Worm (Caenorhabditis elegans): ENCODE results near the gene oac-23.

oac-23 gene

ce11 chrIV:3876955-3877354, 4.3 kb upstream of the oac-23 start:
- TF ChIP-seq nfya-1 (tag; optimal IDR thresholded peaks at IDR 0.05; ENCODE audit: insufficient read depth): no peak
- no peak for TF ChIP-seq ztf-11 (tag; optimal IDR thresholded peaks at IDR 0.05)
- no peak for TF ChIP-seq egl-5 (tag; optimal IDR thresholded peaks at IDR 0.05)
- no peak for TF ChIP-seq nhr-11 (tag; optimal IDR thresholded peaks at IDR 0.05)
- TF ChIP-seq sea-2 (GFP tag; optimal IDR thresholded peaks at IDR 0.05): no peak
- TF ChIP-seq nhr-237 (tag; optimal IDR thresholded peaks at IDR 0.05): no peak
- no peak for TF ChIP-seq fkh-10 (GFP tag; optimal IDR thresholded peaks at IDR 0.05)
- TF ChIP-seq nhr-43 (tag; optimal IDR thresholded peaks at IDR 0.05; ENCODE audit: poor library complexity, severe bottlenecking): no peak
- no peak for TF ChIP-seq snpc-4 (tag; optimal IDR thresholded peaks at IDR 0.05)
- no peak for TF ChIP-seq nhr-28 (tag; optimal IDR thresholded peaks at IDR 0.05)
- no peak for TF ChIP-seq hmg-11 (tag; optimal IDR thresholded peaks at IDR 0.05)
- TF ChIP-seq egl-27 (tag; optimal IDR thresholded peaks at IDR 0.05): no peak
- no peak for TF ChIP-seq nhr-76 (tag; optimal IDR thresholded peaks at IDR 0.05)
- TF ChIP-seq mdl-1 (tag; optimal IDR thresholded peaks at IDR 0.05): no peak
- TF ChIP-seq nhr-77 (tag; optimal IDR thresholded peaks at IDR 0.05): no peak

ce11 chrIV:3878283-3878938, 2.8 kb upstream of the oac-23 start, which contains the start of gene F37C4.6:
F37C4.6 (minus strand) TSS chrIV:3878333.
- no peak for TF ChIP-seq ztf-4 (tag; optimal IDR thresholded peaks at IDR 0.05)
- TF ChIP-seq nhr-76 (tag; optimal IDR thresholded peaks at IDR 0.05): no peak
- TF ChIP-seq nhr-77 (tag; optimal IDR thresholded peaks at IDR 0.05): no peak
- peak; percentile 84 for TF ChIP-seq elt-2 (tag; optimal IDR thresholded peaks at IDR 0.05)
- no peak for TF ChIP-seq unc-39 (tag; optimal IDR thresholded peaks at IDR 0.05)
- no peak for TF ChIP-seq eor-1 (tag; optimal IDR thresholded peaks at IDR 0.05)
- TF ChIP-seq nhr-11 (tag; optimal IDR thresholded peaks at IDR 0.05): no peak
- TF ChIP-seq zag-1 (tag; optimal IDR thresholded peaks at IDR 0.05): no peak
- TF ChIP-seq aly-2 (tag; optimal IDR thresholded peaks at IDR 0.05): no peak
- TF ChIP-seq ceh-82 (tag; optimal IDR thresholded peaks at IDR 0.05): no peak
- TF ChIP-seq mdl-1 (tag; optimal IDR thresholded peaks at IDR 0.05): no peak
- TF ChIP-seq R02D3.7 (tag; optimal IDR thresholded peaks at IDR 0.05): no peak
- TF ChIP-seq ceh-9 (tag; optimal IDR thresholded peaks at IDR 0.05): no peak
- no peak for TF ChIP-seq nhr-237 (tag; optimal IDR thresholded peaks at IDR 0.05)
- TF ChIP-seq pqm-1 (tag; optimal IDR thresholded peaks at IDR 0.05): peak; percentile 8

ce11 chrIV:3885369-3885768, 4.1 kb downstream of the oac-23 start, which contains the start of gene oac-22:
oac-22 (plus strand) TSS chrIV:3885669.
- TF ChIP-seq nfya-1 (tag; optimal IDR thresholded peaks at IDR 0.05; ENCODE audit: insufficient read depth) (no peak), fkh-2 (tag; optimal IDR thresholded peaks at IDR 0.05) (no peak), nhr-25 (tag; optimal IDR thresholded peaks at IDR 0.05) (no peak), fkh-10 (GFP tag; optimal IDR thresholded peaks at IDR 0.05) (no peak), lin-39 (tag; optimal IDR thresholded peaks at IDR 0.05) (no peak), lin-15B (tag; optimal IDR thresholded peaks at IDR 0.05) (no peak), unc-62 (GFP tag; optimal IDR thresholded peaks at IDR 0.05) (no peak), ceh-9 (tag; optimal IDR thresholded peaks at IDR 0.05) (no peak), aly-2 (tag; optimal IDR thresholded peaks at IDR 0.05) (no peak), nhr-77 (tag; optimal IDR thresholded peaks at IDR 0.05) (no peak), egl-27 (tag; optimal IDR thresholded peaks at IDR 0.05) (no peak), jun-1 (tag; optimal IDR thresholded peaks at IDR 0.05) (no peak), nhr-23 (tag; optimal IDR thresholded peaks at IDR 0.05) (no peak), nhr-237 (tag; optimal IDR thresholded peaks at IDR 0.05) (no peak), ceh-28 (tag; optimal IDR thresholded peaks at IDR 0.05) (no peak), pha-4 (tag; optimal IDR thresholded peaks at IDR 0.05) (no peak), unc-39 (tag; optimal IDR thresholded peaks at IDR 0.05) (no peak)

ce11 chrIV:3888963-3889362, 7.7 kb downstream of the oac-23 start, which contains the start of gene oac-21:
oac-21 (plus strand) TSS chrIV:3889263.
- TF ChIP-seq nhr-67 (tag; optimal IDR thresholded peaks at IDR 0.05) (no peak), daf-12 (tag; optimal IDR thresholded peaks at IDR 0.05) (no peak), unc-62 (GFP tag; optimal IDR thresholded peaks at IDR 0.05) (no peak), jun-1 (tag; optimal IDR thresholded peaks at IDR 0.05) (no peak), tbx-2 (tag; optimal IDR thresholded peaks at IDR 0.05) (no peak), elt-3 (tag; optimal IDR thresholded peaks at IDR 0.05) (no peak), pqm-1 (tag; optimal IDR thresholded peaks at IDR 0.05) (no peak), lin-39 (tag; optimal IDR thresholded peaks at IDR 0.05) (no peak), lin-15B (tag; optimal IDR thresholded peaks at IDR 0.05) (no peak), nhr-25 (tag; optimal IDR thresholded peaks at IDR 0.05) (no peak), fkh-2 (tag; optimal IDR thresholded peaks at IDR 0.05) (no peak), lsy-12 (tag; optimal IDR thresholded peaks at IDR 0.05) (no peak), nhr-28 (tag; optimal IDR thresholded peaks at IDR 0.05) (no peak), nhr-237 (tag; optimal IDR thresholded peaks at IDR 0.05) (no peak), egl-27 (tag; optimal IDR thresholded peaks at IDR 0.05) (no peak), ama-1 (optimal IDR thresholded peaks at IDR 0.05) (no peak), ceh-28 (tag; optimal IDR thresholded peaks at IDR 0.05) (no peak), sea-2 (GFP tag; optimal IDR thresholded peaks at IDR 0.05) (no peak), fkh-10 (GFP tag; optimal IDR thresholded peaks at IDR 0.05) (no peak), ceh-16 (tag; optimal IDR thresholded peaks at IDR 0.05) (no peak)

All from whole organism, L3 larva.